Fruit fly (Drosophila melanogaster): Measurements from ENCODE around the gene heca.

heca gene

dm6 chr3R:30272176-30272857, 5.4 kb upstream of the heca start:
- TF ChIP-seq CG14711 (tag; optimal IDR thresholded peaks at IDR 0.05) = peak; percentile 1
- no peak for TF ChIP-seq Clk (GFP tag; optimal IDR thresholded peaks at IDR 0.05)

dm6 chr3R:30272858-30273379, 4.8 kb upstream of the heca start:
- TF ChIP-seq Mnt (GFP tag; optimal IDR thresholded peaks at IDR 0.05) = no peak
- no peak for TF ChIP-seq Clk (GFP tag; optimal IDR thresholded peaks at IDR 0.05)
- no peak for TF ChIP-seq CG11617 (GFP tag; optimal IDR thresholded peaks at IDR 0.05)
- TF ChIP-seq ovo (GFP tag; optimal IDR thresholded peaks at IDR 0.05) = no peak
- no peak for TF ChIP-seq CG12768 (GFP tag; optimal IDR thresholded peaks at IDR 0.05)
- no peak for TF ChIP-seq Hr96 (GFP tag; optimal IDR thresholded peaks at IDR 0.05)
- no peak for TF ChIP-seq CG5204 (GFP tag; optimal IDR thresholded peaks at IDR 0.05)
- no peak for TF ChIP-seq CG14711 (tag; optimal IDR thresholded peaks at IDR 0.05)
- no peak for TF ChIP-seq kay (GFP tag; ENCODE audit: borderline replicate concordance)
- no peak for TF ChIP-seq bab1 (GFP tag; optimal IDR thresholded peaks at IDR 0.05)
- no peak for TF ChIP-seq CG7045 (GFP tag; optimal IDR thresholded peaks at IDR 0.05)
- TF ChIP-seq toe (GFP tag; optimal IDR thresholded peaks at IDR 0.05) = no peak
- no peak for TF ChIP-seq Crg-1 (GFP tag; optimal IDR thresholded peaks at IDR 0.05)
- TF ChIP-seq cnc (optimal IDR thresholded peaks at IDR 0.05) = no peak
- no peak for TF ChIP-seq CG33017 (tag; optimal IDR thresholded peaks at IDR 0.05)

dm6 chr3R:30273898-30274297, 3.8 kb upstream of the heca start:
- TF ChIP-seq CG11617 (GFP tag; optimal IDR thresholded peaks at IDR 0.05) (no peak), CG33017 (tag; optimal IDR thresholded peaks at IDR 0.05) (no peak), CG7045 (GFP tag; optimal IDR thresholded peaks at IDR 0.05) (no peak), Mnt (GFP tag; optimal IDR thresholded peaks at IDR 0.05) (no peak), CG1620 (GFP tag; optimal IDR thresholded peaks at IDR 0.05) (no peak), tj (GFP tag; optimal IDR thresholded peaks at IDR 0.05) (no peak), pad (GFP tag; optimal IDR thresholded peaks at IDR 0.05) (no peak), CG12768 (GFP tag; optimal IDR thresholded peaks at IDR 0.05) (no peak), kay (GFP tag; ENCODE audit: borderline replicate concordance) (no peak), CG5204 (GFP tag; optimal IDR thresholded peaks at IDR 0.05) (no peak), CG7101 (tag; optimal IDR thresholded peaks at IDR 0.05) (no peak), ovo (GFP tag; optimal IDR thresholded peaks at IDR 0.05) (no peak), cic (GFP tag; optimal IDR thresholded peaks at IDR 0.05) (no peak), cnc (optimal IDR thresholded peaks at IDR 0.05) (no peak)

dm6 chr3R:30275970-30276369, 1.8 kb upstream of the heca start:
- TF ChIP-seq Hr96 (GFP tag; optimal IDR thresholded peaks at IDR 0.05) (no peak), CG33017 (tag; optimal IDR thresholded peaks at IDR 0.05) (no peak), cnc (optimal IDR thresholded peaks at IDR 0.05) (no peak), Mnt (GFP tag; optimal IDR thresholded peaks at IDR 0.05) (no peak), kay (GFP tag; ENCODE audit: borderline replicate concordance) (no peak), CG5204 (GFP tag; optimal IDR thresholded peaks at IDR 0.05) (no peak), CG12768 (GFP tag; optimal IDR thresholded peaks at IDR 0.05) (no peak), CG7045 (GFP tag; optimal IDR thresholded peaks at IDR 0.05) (no peak), CG11617 (GFP tag; optimal IDR thresholded peaks at IDR 0.05) (no peak), toe (GFP tag; optimal IDR thresholded peaks at IDR 0.05) (no peak), pad (GFP tag; optimal IDR thresholded peaks at IDR 0.05) (no peak), CG14711 (tag; optimal IDR thresholded peaks at IDR 0.05) (no peak), Clk (GFP tag; optimal IDR thresholded peaks at IDR 0.05) (no peak), ovo (GFP tag; optimal IDR thresholded peaks at IDR 0.05) (no peak), tj (GFP tag; optimal IDR thresholded peaks at IDR 0.05) (no peak), CG1620 (GFP tag; optimal IDR thresholded peaks at IDR 0.05) (no peak), Crg-1 (GFP tag; optimal IDR thresholded peaks at IDR 0.05) (no peak), bab1 (GFP tag; optimal IDR thresholded peaks at IDR 0.05) (no peak)

dm6 chr3R:30276482-30277282, 1.1 kb upstream of the heca start:
- TF ChIP-seq CG7101 (tag; optimal IDR thresholded peaks at IDR 0.05) = peak; percentile 37
- TF ChIP-seq kay (GFP tag; ENCODE audit: borderline replicate concordance) = no peak
- peak; percentile 97 for TF ChIP-seq pad (GFP tag; optimal IDR thresholded peaks at IDR 0.05)
- peak; percentile 46 for TF ChIP-seq Mnt (GFP tag; optimal IDR thresholded peaks at IDR 0.05)
- peak; percentile 31 for TF ChIP-seq bab1 (GFP tag; optimal IDR thresholded peaks at IDR 0.05)
- peak; percentile 93 for TF ChIP-seq CG14711 (tag; optimal IDR thresholded peaks at IDR 0.05)
- peak; percentile 41 for TF ChIP-seq tj (GFP tag; optimal IDR thresholded peaks at IDR 0.05)
- TF ChIP-seq Crg-1 (GFP tag; optimal IDR thresholded peaks at IDR 0.05) = peak; percentile 6
- TF ChIP-seq Hr96 (GFP tag; optimal IDR thresholded peaks at IDR 0.05) = peak; percentile 16
- peak; percentile 21 for TF ChIP-seq CG12768 (GFP tag; optimal IDR thresholded peaks at IDR 0.05)
- TF ChIP-seq CG33017 (tag; optimal IDR thresholded peaks at IDR 0.05) = no peak
- TF ChIP-seq CG7045 (GFP tag; optimal IDR thresholded peaks at IDR 0.05) = peak; percentile 46
- TF ChIP-seq Clk (GFP tag; optimal IDR thresholded peaks at IDR 0.05) = no peak
- peak; percentile 27 for TF ChIP-seq cic (GFP tag; optimal IDR thresholded peaks at IDR 0.05)
- no peak for TF ChIP-seq cnc (optimal IDR thresholded peaks at IDR 0.05)
- peak; percentile 52 for TF ChIP-seq CG5204 (GFP tag; optimal IDR thresholded peaks at IDR 0.05)
- peak; percentile 54 for TF ChIP-seq toe (GFP tag; optimal IDR thresholded peaks at IDR 0.05)
- peak; percentile 46 for TF ChIP-seq ovo (GFP tag; optimal IDR thresholded peaks at IDR 0.05)
- TF ChIP-seq CG11617 (GFP tag; optimal IDR thresholded peaks at IDR 0.05) = peak; percentile 59
- TF ChIP-seq CG1620 (GFP tag; optimal IDR thresholded peaks at IDR 0.05) = peak; percentile 45
